Worm (Caenorhabditis elegans): ENCODE results near the gene pkg-2.

ce11 chrIV:8570253-8570652, 49.6 kb downstream of the pkg-2 start, which contains the start of gene Y59H11AM.4:
- TF ChIP-seq ZK546.5 (tag; optimal IDR thresholded peaks at IDR 0.05) (no peak), ceh-16 (tag; optimal IDR thresholded peaks at IDR 0.05) (no peak), unc-39 (tag; optimal IDR thresholded peaks at IDR 0.05) (no peak), nhr-11 (tag; optimal IDR thresholded peaks at IDR 0.05) (no peak), ztf-4 (tag; optimal IDR thresholded peaks at IDR 0.05) (no peak), nhr-237 (tag; optimal IDR thresholded peaks at IDR 0.05) (no peak), unc-62 (GFP tag; optimal IDR thresholded peaks at IDR 0.05) (no peak), nhr-25 (tag; optimal IDR thresholded peaks at IDR 0.05) (no peak), ceh-82 (tag; optimal IDR thresholded peaks at IDR 0.05) (no peak), nhr-12 (tag; optimal IDR thresholded peaks at IDR 0.05) (no peak)
